Worm (Caenorhabditis elegans): ENCODE data around the gene C06E1.1.

The C06E1.1 gene

DNA sequence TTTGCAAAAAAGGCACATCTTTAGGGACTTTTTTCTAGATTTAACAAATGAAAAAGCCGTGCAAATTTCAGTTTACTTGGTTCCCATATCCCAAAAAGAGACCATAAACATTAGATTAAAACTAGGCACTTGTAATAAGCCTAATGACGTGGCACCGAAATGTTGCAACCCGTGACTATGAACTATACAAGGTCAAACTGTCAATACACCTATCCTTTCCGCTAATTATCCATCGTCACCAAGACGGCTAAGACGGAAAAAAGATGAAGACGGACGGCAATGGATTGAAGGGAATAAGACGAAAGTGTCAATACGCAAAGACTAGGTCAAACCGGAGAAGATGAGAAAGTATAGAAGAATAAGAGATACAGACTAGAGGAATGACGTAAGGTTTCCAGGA, 6.7 kb upstream of the C06E1.1 start (continued):
- no peak for TF ChIP-seq aly-2 (tag; optimal IDR thresholded peaks at IDR 0.05)
- TF ChIP-seq nhr-6 (tag; optimal IDR thresholded peaks at IDR 0.05): no peak
- TF ChIP-seq gmeb-1 (tag; optimal IDR thresholded peaks at IDR 0.05): no peak
- TF ChIP-seq snpc-4 (tag; optimal IDR thresholded peaks at IDR 0.05): no peak
- no peak for TF ChIP-seq unc-39 (tag; optimal IDR thresholded peaks at IDR 0.05)
- no peak for TF ChIP-seq lin-11 (tag; optimal IDR thresholded peaks at IDR 0.05)
- TF ChIP-seq C34F6.9 (tag; optimal IDR thresholded peaks at IDR 0.05): no peak
- peak; percentile 55 for TF ChIP-seq crh-2 (tag; optimal IDR thresholded peaks at IDR 0.05)
- TF ChIP-seq ceh-16 (tag; optimal IDR thresholded peaks at IDR 0.05): no peak

DNA sequence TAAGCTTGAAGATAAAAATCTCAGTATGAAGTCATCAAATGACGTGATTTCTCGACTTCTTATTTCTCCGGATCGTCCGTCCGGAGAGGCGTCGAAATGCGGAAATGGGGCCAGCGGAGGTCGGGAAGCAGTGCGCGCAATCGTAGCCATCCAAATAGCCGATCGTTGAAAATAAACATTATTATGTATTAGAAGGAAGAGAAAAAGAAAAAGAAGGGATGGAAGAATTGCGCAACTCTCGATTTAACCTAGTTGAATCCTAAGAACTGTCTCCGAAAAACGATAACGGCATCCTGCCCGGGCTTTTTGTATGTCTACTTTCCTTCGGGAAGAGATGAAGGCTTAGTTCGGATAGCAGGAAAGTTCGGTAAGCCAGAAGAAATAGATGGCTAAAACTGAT, 3.5 kb upstream of the C06E1.1 start:
- TF ChIP-seq sem-4 (tag; optimal IDR thresholded peaks at IDR 0.05) (no peak), ztf-11 (tag; optimal IDR thresholded peaks at IDR 0.05) (no peak), unc-55 (GFP tag; optimal IDR thresholded peaks at IDR 0.05) (no peak), nhr-6 (tag; optimal IDR thresholded peaks at IDR 0.05) (no peak), mab-5 (tag; optimal IDR thresholded peaks at IDR 0.05) (no peak), aly-2 (tag; optimal IDR thresholded peaks at IDR 0.05) (no peak), R02D3.7 (tag; optimal IDR thresholded peaks at IDR 0.05) (no peak), mbf-1 (tag; optimal IDR thresholded peaks at IDR 0.05) (no peak)

DNA sequence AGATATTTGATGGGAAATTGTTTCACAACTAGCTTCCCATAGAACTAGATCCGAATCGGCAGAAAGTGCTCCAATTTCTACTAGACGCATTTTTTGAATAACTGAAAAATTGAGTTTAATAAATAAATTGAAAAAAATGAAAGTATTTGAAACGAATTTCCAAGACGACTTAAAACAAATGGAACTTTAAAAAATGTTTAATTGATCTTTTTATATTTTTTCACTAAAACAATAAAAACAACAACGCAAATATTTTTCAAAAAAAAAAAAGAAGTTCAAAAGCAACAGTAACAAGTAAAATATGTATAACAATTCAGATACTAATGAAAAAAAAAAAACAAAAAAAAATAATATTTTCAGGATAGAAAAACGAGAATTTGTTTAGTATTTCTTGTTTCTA, 4.1 kb downstream of the C06E1.1 start, which contains the start of gene C06E1.9:
Gene C06E1.9, minus strand, starts transcription at position 101 of the 400 bp plus-strand sequence.
- no peak for TF ChIP-seq dmd-4 (tag; optimal IDR thresholded peaks at IDR 0.05)
- no peak for TF ChIP-seq lin-39 (tag; optimal IDR thresholded peaks at IDR 0.05)

DNA sequence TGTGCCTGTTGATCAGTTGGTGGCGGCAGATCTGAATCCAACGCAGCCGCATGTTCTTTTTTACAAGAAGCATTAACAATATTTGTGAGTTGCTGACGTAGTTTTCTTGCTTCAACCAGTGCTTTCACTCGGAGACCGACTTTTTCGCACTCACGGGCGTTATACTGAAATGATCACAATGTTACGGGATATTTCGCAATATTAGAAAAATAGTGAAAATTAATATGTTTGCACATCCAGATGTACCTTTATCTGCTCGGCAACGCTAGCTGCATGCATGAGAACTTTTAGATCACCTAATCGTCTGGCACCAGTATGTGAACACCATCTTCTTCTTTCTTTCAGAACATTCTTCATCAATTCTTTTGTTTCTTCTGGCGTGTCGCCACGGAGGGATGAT, 5.7 kb downstream of the C06E1.1 start:
- no peak for TF ChIP-seq Y55F3AM.14 (GFP tag; optimal IDR thresholded peaks at IDR 0.05)
- TF ChIP-seq crh-2 (tag; optimal IDR thresholded peaks at IDR 0.05): no peak
- TF ChIP-seq unc-62 (GFP tag; optimal IDR thresholded peaks at IDR 0.05): no peak
- no peak for TF ChIP-seq blmp-1 (tag; optimal IDR thresholded peaks at IDR 0.05; ENCODE audit: insufficient read depth)
- no peak for TF ChIP-seq ztf-1 (GFP tag; conservative IDR thresholded peaks at IDR 0.05)
- no peak for TF ChIP-seq mab-5 (tag; optimal IDR thresholded peaks at IDR 0.05)
- TF ChIP-seq lin-39 (tag; optimal IDR thresholded peaks at IDR 0.05): no peak
- no peak for TF ChIP-seq lsy-2 (tag; optimal IDR thresholded peaks at IDR 0.05)
- no peak for TF ChIP-seq alr-1 (tag; optimal IDR thresholded peaks at IDR 0.05)
- no peak for TF ChIP-seq nhr-237 (tag; optimal IDR thresholded peaks at IDR 0.05)
- TF ChIP-seq gmeb-1 (tag; optimal IDR thresholded peaks at IDR 0.05): no peak
- no peak for TF ChIP-seq ceh-16 (tag; optimal IDR thresholded peaks at IDR 0.05)
- no peak for TF ChIP-seq mdl-1 (tag; optimal IDR thresholded peaks at IDR 0.05)
- TF ChIP-seq zag-1 (tag; optimal IDR thresholded peaks at IDR 0.05): no peak
- no peak for TF ChIP-seq nhr-6 (tag; optimal IDR thresholded peaks at IDR 0.05)
- no peak for TF ChIP-seq sma-3 (GFP tag; optimal IDR thresholded peaks at IDR 0.05)
- TF ChIP-seq lin-13 (GFP tag; optimal IDR thresholded peaks at IDR 0.05): no peak
- no peak for TF ChIP-seq elt-1 (tag; optimal IDR thresholded peaks at IDR 0.05)

DNA sequence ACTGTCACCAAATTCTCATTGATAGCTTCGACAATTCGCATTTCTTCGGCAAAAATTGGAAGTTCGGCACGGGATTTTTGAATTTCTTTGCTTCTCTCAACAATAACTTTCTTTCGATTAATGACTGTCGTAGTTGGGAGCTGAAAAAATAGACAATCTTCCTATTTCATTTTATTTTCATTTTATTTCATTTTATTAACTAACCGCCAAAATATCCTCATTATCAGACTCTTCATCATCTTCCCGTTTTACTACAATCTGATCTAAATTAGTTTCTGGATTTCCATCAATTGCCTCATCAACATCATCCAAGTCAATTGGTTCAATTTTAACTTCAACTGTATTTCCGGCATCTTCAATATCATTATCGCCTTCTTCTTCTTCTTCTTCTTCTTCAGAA, 7.9 kb downstream of the C06E1.1 start:
- TF ChIP-seq ztf-11 (tag; optimal IDR thresholded peaks at IDR 0.05) (no peak), nhr-23 (tag; optimal IDR thresholded peaks at IDR 0.05) (no peak), zag-1 (tag; optimal IDR thresholded peaks at IDR 0.05) (no peak), C34F6.9 (tag; optimal IDR thresholded peaks at IDR 0.05) (no peak), unc-62 (GFP tag; optimal IDR thresholded peaks at IDR 0.05) (no peak), nhr-21 (tag; optimal IDR thresholded peaks at IDR 0.05) (no peak), peb-1 (tag; optimal IDR thresholded peaks at IDR 0.05) (no peak), snpc-4 (tag; optimal IDR thresholded peaks at IDR 0.05) (no peak), gmeb-1 (tag; optimal IDR thresholded peaks at IDR 0.05) (no peak), ceh-82 (tag; optimal IDR thresholded peaks at IDR 0.05) (no peak), F13H6.1 (tag; optimal IDR thresholded peaks at IDR 0.05) (no peak), ztf-4 (tag; optimal IDR thresholded peaks at IDR 0.05) (no peak), blmp-1 (tag; optimal IDR thresholded peaks at IDR 0.05; ENCODE audit: insufficient read depth) (no peak), lin-11 (tag; optimal IDR thresholded peaks at IDR 0.05) (no peak), mbf-1 (tag; optimal IDR thresholded peaks at IDR 0.05) (no peak), nhr-10 (tag; optimal IDR thresholded peaks at IDR 0.05) (no peak), Y55F3AM.14 (GFP tag; optimal IDR thresholded peaks at IDR 0.05) (no peak)
